Worm (Caenorhabditis elegans): ENCODE data around the gene dpf-1.

- TF ChIP-seq unc-39 (tag; optimal IDR thresholded peaks at IDR 0.05) = no peak
- TF ChIP-seq tbx-8 (GFP tag; optimal IDR thresholded peaks at IDR 0.05) = no peak
- no peak for TF ChIP-seq ztf-11 (tag; optimal IDR thresholded peaks at IDR 0.05)
- TF ChIP-seq pha-4 (tag; optimal IDR thresholded peaks at IDR 0.05) = no peak
- TF ChIP-seq unc-62 (GFP tag; optimal IDR thresholded peaks at IDR 0.05) = no peak
- no peak for TF ChIP-seq snpc-4 (tag; optimal IDR thresholded peaks at IDR 0.05)
- TF ChIP-seq lsy-2 (tag; optimal IDR thresholded peaks at IDR 0.05) = no peak
- no peak for TF ChIP-seq M03D4.4 (tag; optimal IDR thresholded peaks at IDR 0.05)
These were observed 47.5 kb upstream of the dpf-1 start, which contains the start of gene fbxa-104 for ce11 chrV:15423601-15424000.
